Fruit fly (Drosophila melanogaster) whole organism, prepupa: Measurements from ENCODE around the gene CG3348.
A peak's percentile ranks its signal among the peaks of the same experiment; 100 is the strongest.

ENCODE experiments used
- Blimp-1 ChIP-seq: fragments of 200-800 bp; sonication (Bioruptor generic); optimal IDR thresholded peaks from 3 replicates; lab custom pipeline; 2017; ENCODE audit warnings: missing biosample characterization, missing genetic modification characterization, mild to moderate bottlenecking, moderate library complexity, missing genetic modification reagents
- CG10669 ChIP-seq: fragments of 200-800 bp; sonication (Bioruptor generic); optimal IDR thresholded peaks from 3 replicates; lab custom pipeline; 2018; ENCODE audit warnings: missing biosample characterization, mild to moderate bottlenecking, missing genetic modification characterization, moderate library complexity
- CG11294 ChIP-seq: fragments of 200-800 bp; sonication (Bioruptor generic); IDR thresholded peaks from 2 replicates; pipeline ENCODE4 v1.3.6; 2022; ENCODE audit warnings: missing biosample characterization, missing genetic modification characterization
- CG11762 ChIP-seq: fragments of 200-800 bp; sonication (Bioruptor generic); optimal IDR thresholded peaks from 3 replicates; lab custom pipeline; 2016; ENCODE audit warnings: missing biosample characterization, missing genetic modification characterization; ENCODE audit not compliant: insufficient read depth
- CG11902 ChIP-seq: fragments of 200-800 bp; sonication (Bioruptor generic); optimal IDR thresholded peaks from 3 replicates; lab custom pipeline; 2016; ENCODE audit warnings: missing biosample characterization, missing genetic modification characterization
- CG1621 ChIP-seq: fragments of 200-800 bp; sonication (Bioruptor generic); optimal IDR thresholded peaks from 3 replicates; lab custom pipeline; 2018; ENCODE audit warnings: missing biosample characterization, mild to moderate bottlenecking, missing genetic modification characterization
- CG16779 ChIP-seq: fragments of 200-800 bp; sonication (Bioruptor generic); optimal IDR thresholded peaks from 3 replicates; lab custom pipeline; 2017; ENCODE audit warnings: missing biosample characterization, mild to moderate bottlenecking, missing genetic modification characterization
- CG31627 ChIP-seq: fragments of 200-800 bp; sonication (Bioruptor generic); optimal IDR thresholded peaks from 3 replicates; lab custom pipeline; 2016; ENCODE audit warnings: missing biosample characterization, missing genetic modification characterization
- CG32006 ChIP-seq: fragments of 200-800 bp; sonication (Bioruptor generic); optimal IDR thresholded peaks from 3 replicates; lab custom pipeline; 2017; ENCODE audit warnings: missing biosample characterization, mild to moderate bottlenecking, missing genetic modification characterization
- CG34406 ChIP-seq: fragments of 200-800 bp; sonication (Bioruptor generic); optimal IDR thresholded peaks from 3 replicates; lab custom pipeline; 2016; ENCODE audit warnings: missing biosample characterization, missing genetic modification characterization
- CG3919 ChIP-seq: fragments of 200-800 bp; sonication (Bioruptor generic); optimal IDR thresholded peaks from 3 replicates; lab custom pipeline; 2016; ENCODE audit warnings: missing biosample characterization, missing genetic modification characterization
- CG6163 ChIP-seq: fragments of 200-800 bp; sonication (Bioruptor generic); IDR thresholded peaks from 3 replicates; pipeline ENCODE4 v1.3.6; 2022; ENCODE audit warnings: missing biosample characterization, missing genetic modification characterization
- CG6276 ChIP-seq: fragments of 200-800 bp; sonication (Bioruptor generic); optimal IDR thresholded peaks from 2 replicates; lab custom pipeline; 2017; ENCODE audit warnings: missing biosample characterization, mild to moderate bottlenecking, missing genetic modification characterization
- CG6792 ChIP-seq: fragments of 200-800 bp; sonication (Bioruptor generic); optimal IDR thresholded peaks from 3 replicates; lab custom pipeline; 2016; ENCODE audit warnings: missing biosample characterization, missing genetic modification characterization
- CG6854 ChIP-seq: fragments of 200-800 bp; sonication (Bioruptor generic); optimal IDR thresholded peaks from 2 replicates; lab custom pipeline; 2017; ENCODE audit warnings: missing biosample characterization, mild to moderate bottlenecking, missing genetic modification characterization
- CG7368 ChIP-seq: fragments of 200-800 bp; sonication (Bioruptor generic); optimal IDR thresholded peaks from 3 replicates; lab custom pipeline; 2016; ENCODE audit warnings: missing biosample characterization, missing genetic modification characterization
- CG8119 ChIP-seq: fragments of 200-800 bp; sonication (Bioruptor generic); IDR thresholded peaks from 3 replicates; pipeline ENCODE4 v1.3.6; 2022; ENCODE audit warnings: missing biosample characterization, missing genetic modification characterization
- Eip78C ChIP-seq: fragments of 200-800 bp; sonication (Bioruptor generic); peaks from one replicate; lab custom pipeline; 2016; ENCODE audit warnings: missing biosample characterization, missing genetic modification characterization
- Eip93F ChIP-seq: fragments of 200-800 bp; sonication (Bioruptor generic); optimal IDR thresholded peaks from 2 replicates; lab custom pipeline; 2016; ENCODE audit warnings: missing biosample characterization, mild to moderate bottlenecking, missing genetic modification characterization
- Gug ChIP-seq: fragments of 200-800 bp; sonication (Bioruptor generic); IDR thresholded peaks from 2 replicates; pipeline ENCODE4 v1.3.6; 2022; ENCODE audit warnings: missing biosample characterization, missing genetic modification characterization
- Hr38 ChIP-seq: sonication (Bioruptor generic); optimal IDR thresholded peaks from 2 replicates; lab custom pipeline; 2016; ENCODE audit warnings: missing biosample characterization, missing genetic modification characterization
- Hr39 ChIP-seq: fragments of 200-800 bp; sonication (Bioruptor generic); optimal IDR thresholded peaks from 2 replicates; lab custom pipeline; 2016; ENCODE audit warnings: missing biosample characterization, missing genetic modification characterization
- Hr4 ChIP-seq: fragments of 200-800 bp; sonication (Bioruptor generic); optimal IDR thresholded peaks from 3 replicates; lab custom pipeline; 2016; ENCODE audit warnings: missing biosample characterization, missing genetic modification characterization
- Met ChIP-seq: fragments of 200-800 bp; sonication (Bioruptor generic); optimal IDR thresholded peaks from 3 replicates; lab custom pipeline; 2016; ENCODE audit warnings: missing biosample characterization, missing genetic modification characterization
- OdsH ChIP-seq: fragments of 200-800 bp; sonication (Bioruptor generic); optimal IDR thresholded peaks from 3 replicates; lab custom pipeline; 2016; ENCODE audit warnings: missing biosample characterization, missing genetic modification characterization
- Sox14 ChIP-seq: fragments of 200-800 bp; sonication (Bioruptor generic); optimal IDR thresholded peaks from 3 replicates; lab custom pipeline; 2016; ENCODE audit warnings: missing biosample characterization, missing genetic modification characterization
- achi ChIP-seq: fragments of 200-800 bp; sonication (Bioruptor generic); optimal IDR thresholded peaks from 3 replicates; lab custom pipeline; 2016; ENCODE audit warnings: missing biosample characterization, missing genetic modification characterization
- dac ChIP-seq: fragments of 200-800 bp; sonication (Bioruptor generic); optimal IDR thresholded peaks from 2 replicates; lab custom pipeline; 2017; ENCODE audit warnings: missing biosample characterization, mild to moderate bottlenecking, missing genetic modification characterization
- eg ChIP-seq: fragments of 200-800 bp; sonication (Bioruptor generic); IDR thresholded peaks from 3 replicates; pipeline ENCODE4 v1.3.6; 2022; ENCODE audit warnings: missing biosample characterization, missing genetic modification characterization
- esn ChIP-seq: fragments of 200-800 bp; sonication (Bioruptor generic); optimal IDR thresholded peaks from 2 replicates; lab custom pipeline; 2016; ENCODE audit warnings: missing biosample characterization, mild to moderate bottlenecking, missing genetic modification characterization, moderate library complexity
- fd59A ChIP-seq: fragments of 200-800 bp; sonication (Bioruptor generic); optimal IDR thresholded peaks from 2 replicates; lab custom pipeline; 2017; ENCODE audit warnings: missing biosample characterization, mild to moderate bottlenecking, missing genetic modification characterization, missing genetic modification reagents
- fd85E ChIP-seq: fragments of 200-800 bp; sonication (Bioruptor generic); optimal IDR thresholded peaks from 3 replicates; lab custom pipeline; 2016; ENCODE audit warnings: missing biosample characterization, missing genetic modification characterization
- fkh ChIP-seq: fragments of 200-800 bp; sonication (Bioruptor generic); optimal IDR thresholded peaks from 3 replicates; lab custom pipeline; 2017; ENCODE audit warnings: missing biosample characterization, mild to moderate bottlenecking, missing genetic modification characterization, moderate library complexity
- net ChIP-seq: fragments of 200-800 bp; sonication (Bioruptor generic); optimal IDR thresholded peaks from 3 replicates; lab custom pipeline; 2016; ENCODE audit warnings: missing biosample characterization, missing genetic modification characterization
- pdm3 ChIP-seq: fragments of 200-800 bp; sonication (Bioruptor generic); optimal IDR thresholded peaks from 3 replicates; lab custom pipeline; 2016; ENCODE audit warnings: missing biosample characterization, missing genetic modification characterization
- salr ChIP-seq, 2 experiments: fragments of 200-800 bp; sonication (Bioruptor generic); optimal IDR thresholded peaks; 3 replicates each; lab custom pipeline; 2016 to 2018; ENCODE audit warnings: missing biosample characterization in 2 of 2, missing genetic modification characterization in 2 of 2, mild to moderate bottlenecking in 1 of 2
- spab ChIP-seq: fragments of 200-800 bp; sonication (Bioruptor generic); optimal IDR thresholded peaks from 2 replicates; lab custom pipeline; 2017; ENCODE audit warnings: missing biosample characterization, mild to moderate bottlenecking, missing genetic modification characterization, missing genetic modification reagents
- ss ChIP-seq, 2 experiments: fragments of 200-800 bp; sonication (Bioruptor generic); optimal IDR thresholded peaks; 2 replicates in 1 of 2; 3 replicates in 1 of 2; lab custom pipeline; 2017 to 2018; ENCODE audit warnings: mild to moderate bottlenecking in 2 of 2, missing biosample characterization in 2 of 2, missing genetic modification characterization in 2 of 2, moderate library complexity in 1 of 2
- svp ChIP-seq: fragments of 200-800 bp; sonication (Bioruptor generic); peaks from one replicate; lab custom pipeline; 2016; ENCODE audit warnings: missing biosample characterization, missing genetic modification characterization
- topi ChIP-seq: fragments of 200-800 bp; sonication (Bioruptor generic); optimal IDR thresholded peaks from 3 replicates; lab custom pipeline; 2016; ENCODE audit warnings: missing biosample characterization, missing genetic modification characterization
- vri ChIP-seq: fragments of 200-800 bp; sonication (Bioruptor generic); optimal IDR thresholded peaks from 3 replicates; lab custom pipeline; 2016; ENCODE audit warnings: missing biosample characterization, mild to moderate bottlenecking, missing genetic modification characterization

The CG3348 gene

dm6 chr3R:27263434-27264215 lies 28.4 kb downstream of the CG3348 start, which contains the start of gene woc (continued):
- TF ChIP-seq svp, result no peak
- peak; percentile 88 for TF ChIP-seq CG6276 (GFP tag; lab: Kevin White, UChicago)
- TF ChIP-seq Blimp-1 (GFP tag; lab: Kevin White, UChicago), result no peak
- TF ChIP-seq Eip78C, result peak; percentile 93
- TF ChIP-seq Hr39 (GFP tag; lab: Kevin White, UChicago), result peak; percentile 81
- peak; percentile 56 for TF ChIP-seq achi (GFP tag; lab: Kevin White, UChicago)
- peak; percentile 70 for TF ChIP-seq fd59A (GFP tag; lab: Kevin White, UChicago)
- peak; percentile 77 for TF ChIP-seq CG7368 (GFP tag; lab: Kevin White, UChicago)
- TF ChIP-seq topi (GFP tag; lab: Kevin White, UChicago), result peak; percentile 80
- TF ChIP-seq CG8119 (GFP tag; lab: Robert Waterston, UW), result peak; percentile 83
- peak; percentile 73 for TF ChIP-seq CG11294 (GFP tag; lab: Robert Waterston, UW)
- peak; percentile 86 for TF ChIP-seq CG3919 (GFP tag; lab: Kevin White, UChicago)
- peak; percentile 91 for TF ChIP-seq eg (GFP tag; lab: Robert Waterston, UW)
- TF ChIP-seq salr (GFP tag; optimal IDR thresholded peaks at IDR 0.05; lab: Kevin White, UChicago), result peak in 1 of 2 experiments; percentile 56
- no peak for TF ChIP-seq Met (GFP tag; lab: Kevin White, UChicago)
- TF ChIP-seq CG6163 (GFP tag; lab: Robert Waterston, UW), result peak; percentile 89
- TF ChIP-seq Eip93F (GFP tag; lab: Kevin White, UChicago), result no peak
- peak; percentile 76 for TF ChIP-seq CG6792 (GFP tag; lab: Kevin White, UChicago)
- TF ChIP-seq CG6854, result peak; percentile 50
- TF ChIP-seq pdm3 (GFP tag; lab: Kevin White, UChicago), result peak; percentile 50
- no peak for TF ChIP-seq vri
- peak; percentile 55 for TF ChIP-seq OdsH (GFP tag; lab: Kevin White, UChicago)
- peak; percentile 38 for TF ChIP-seq Hr4 (GFP tag; lab: Kevin White, UChicago)
- peak; percentile 90 to 92 for TF ChIP-seq ss (GFP tag; optimal IDR thresholded peaks at IDR 0.05; lab: Kevin White, UChicago)
- TF ChIP-seq CG11762 (GFP tag; lab: Kevin White, UChicago), result peak; percentile 64
- TF ChIP-seq CG11902, result peak; percentile 65
- peak; percentile 84 for TF ChIP-seq esn
- peak; percentile 67 for TF ChIP-seq CG34406 (GFP tag; lab: Kevin White, UChicago)
- TF ChIP-seq dac (GFP tag; lab: Kevin White, UChicago), result peak; percentile 82
- peak; percentile 81 for TF ChIP-seq spab
- peak; percentile 91 for TF ChIP-seq CG16779 (tag; lab: Kevin White, UChicago)
- peak; percentile 87 for TF ChIP-seq Sox14 (GFP tag; lab: Kevin White, UChicago)
- peak; percentile 86 for TF ChIP-seq CG1621 (tag; lab: Kevin White, UChicago)
- peak; percentile 77 for TF ChIP-seq Gug
- peak; percentile 69 for TF ChIP-seq CG10669 (GFP tag; lab: Kevin White, UChicago)
- TF ChIP-seq CG31627 (GFP tag; lab: Kevin White, UChicago), result peak; percentile 83
- peak; percentile 42 for TF ChIP-seq fd85E (GFP tag; lab: Kevin White, UChicago)

dm6 chr3R:27253921-27254376 lies 38.1 kb downstream of the CG3348 start:
- no peak for TF ChIP-seq Blimp-1 (GFP tag; lab: Kevin White, UChicago)
- no peak for TF ChIP-seq CG1621 (tag; lab: Kevin White, UChicago)
- peak; percentile 47 for TF ChIP-seq fkh (GFP tag; lab: Kevin White, UChicago)
- no peak for TF ChIP-seq net
- TF ChIP-seq CG32006 (GFP tag; lab: Kevin White, UChicago), result no peak
- TF ChIP-seq Hr38 (GFP tag; lab: Kevin White, UChicago), result no peak
- peak; percentile 42 for TF ChIP-seq Eip78C
- no peak for TF ChIP-seq achi (GFP tag; lab: Kevin White, UChicago)
